Fruit fly (Drosophila melanogaster): ENCODE measurements around the gene Hrb87F.

DNA sequence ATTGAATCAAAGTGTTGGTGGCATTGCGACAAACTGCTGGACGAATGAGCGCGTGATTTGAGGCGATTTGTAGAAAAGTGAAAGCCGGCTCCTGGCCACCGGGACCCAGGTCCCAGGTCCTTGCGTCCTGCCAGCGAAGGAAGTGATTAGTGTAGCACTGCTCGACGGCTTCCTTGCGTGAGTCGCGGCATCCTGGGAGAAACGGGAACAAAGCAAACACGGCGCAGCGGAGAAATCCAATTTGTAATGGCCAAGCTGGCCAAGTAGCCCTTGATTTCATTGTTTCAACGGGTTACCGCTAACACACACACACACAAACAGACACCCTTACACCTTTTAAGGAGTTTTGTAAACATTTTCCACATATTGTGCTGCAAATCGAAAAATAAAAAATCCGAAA is 28.7 kb downstream of the Hrb87F start, which contains the start of gene CG10841:
- TF ChIP-seq psq (optimal IDR thresholded peaks at IDR 0.05) (no peak), insv (optimal IDR thresholded peaks at IDR 0.05) (no peak), ttk (optimal IDR thresholded peaks at IDR 0.05) (no peak), Sin3A (optimal IDR thresholded peaks at IDR 0.05) (no peak), Myc (optimal IDR thresholded peaks at IDR 0.05) (no peak), h (optimal IDR thresholded peaks at IDR 0.05) (no peak)
